Worm (Caenorhabditis elegans) whole organism, L2 larva: ENCODE results near the gene kcmf-1.

Experiments
- C34F6.9 ChIP-seq: fragments of 150-350 bp; optimal IDR thresholded peaks from 2 replicates; lab custom pipeline; 2014; ENCODE audit warnings: missing biosample characterization, missing genetic modification characterization
- F13H6.1 ChIP-seq: sonication (generic microtip); optimal IDR thresholded peaks from 2 replicates; lab custom pipeline; 2016; ENCODE audit warnings: missing genetic modification characterization, missing compliant biosample characterization
- ZK546.5 ChIP-seq: sonication (generic microtip); optimal IDR thresholded peaks from 2 replicates; lab custom pipeline; 2017; ENCODE audit warnings: missing biosample characterization, missing genetic modification characterization
- aly-2 ChIP-seq: fragments of 150-350 bp; optimal IDR thresholded peaks from 2 replicates; lab custom pipeline; 2014; ENCODE audit warnings: missing biosample characterization, missing genetic modification characterization
- ceh-16 ChIP-seq: fragments of 150-350 bp; optimal IDR thresholded peaks from 2 replicates; lab custom pipeline; 2014; ENCODE audit warnings: missing biosample characterization, missing genetic modification characterization
- crh-2 ChIP-seq: sonication (generic microtip); optimal IDR thresholded peaks from 2 replicates; lab custom pipeline; 2017; ENCODE audit warnings: missing biosample characterization, missing genetic modification characterization
- egl-27 ChIP-seq: sonication (generic microtip); optimal IDR thresholded peaks from 3 replicates; lab custom pipeline; 2017; ENCODE audit warnings: missing biosample characterization, missing genetic modification reagents, missing genetic modification characterization
- elt-1 ChIP-seq: fragments of 150-350 bp; optimal IDR thresholded peaks from 2 replicates; lab custom pipeline; 2014; ENCODE audit warnings: missing biosample characterization, missing genetic modification characterization
- elt-3 ChIP-seq: sonication (generic microtip); optimal IDR thresholded peaks from 2 replicates; lab custom pipeline; 2017; ENCODE audit warnings: missing biosample characterization, missing genetic modification characterization
- fos-1 ChIP-seq: fragments of 150-350 bp; optimal IDR thresholded peaks from 2 replicates; lab custom pipeline; 2014; ENCODE audit warnings: missing biosample characterization, missing genetic modification characterization
- gmeb-1 ChIP-seq: fragments of 150-350 bp; optimal IDR thresholded peaks from 2 replicates; lab custom pipeline; 2014; ENCODE audit warnings: missing biosample characterization, missing genetic modification characterization
- lin-11 ChIP-seq: fragments of 150-350 bp; sonication (generic microtip); optimal IDR thresholded peaks from 2 replicates; lab custom pipeline; 2014; ENCODE audit warnings: missing biosample characterization, missing genetic modification characterization, inconsistent platforms, mixed read lengths
- lin-13 ChIP-seq: fragments of 150-350 bp; optimal IDR thresholded peaks from 2 replicates; lab custom pipeline; 2014; ENCODE audit warnings: missing biosample characterization, missing genetic modification reagents, missing genetic modification characterization
- lin-39 ChIP-seq: fragments of 150-350 bp; optimal IDR thresholded peaks from 2 replicates; lab custom pipeline; 2014; ENCODE audit warnings: missing biosample characterization, missing genetic modification reagents, missing genetic modification characterization
- lsy-2 ChIP-seq, 2 experiments: fragments of 150-350 bp in 1 of 2; sonication (generic microtip) in 1 of 2; optimal IDR thresholded peaks; 2 replicates each; lab custom pipeline; 2014 to 2017; ENCODE audit warnings: missing biosample characterization in 2 of 2, missing genetic modification characterization in 2 of 2
- mab-5 ChIP-seq: fragments of 150-350 bp; optimal IDR thresholded peaks from 2 replicates; lab custom pipeline; 2014; ENCODE audit warnings: missing biosample characterization, missing genetic modification characterization
- mbf-1 ChIP-seq: sonication (generic microtip); optimal IDR thresholded peaks from 2 replicates; lab custom pipeline; 2017; ENCODE audit warnings: missing biosample characterization, missing genetic modification characterization
- mdl-1 ChIP-seq, 2 experiments: fragments of 150-350 bp in 1 of 2; sonication (generic microtip) in 1 of 2; optimal IDR thresholded peaks; 2 replicates each; lab custom pipeline; 2017; ENCODE audit warnings: missing biosample characterization in 2 of 2, missing genetic modification characterization in 2 of 2
- nhr-10 ChIP-seq: sonication (generic microtip); optimal IDR thresholded peaks from 2 replicates; lab custom pipeline; 2017; ENCODE audit warnings: missing biosample characterization, missing genetic modification characterization
- nhr-11 ChIP-seq: fragments of 150-350 bp; optimal IDR thresholded peaks from 2 replicates; lab custom pipeline; 2014; ENCODE audit warnings: missing biosample characterization, missing genetic modification characterization
- nhr-129 ChIP-seq: fragments of 150-350 bp; optimal IDR thresholded peaks from 2 replicates; lab custom pipeline; 2014; ENCODE audit warnings: missing biosample characterization, missing genetic modification characterization
- nhr-21 ChIP-seq: fragments of 150-350 bp; optimal IDR thresholded peaks from 2 replicates; lab custom pipeline; 2014; ENCODE audit warnings: missing biosample characterization, missing genetic modification characterization
- nhr-23 ChIP-seq: fragments of 150-350 bp; optimal IDR thresholded peaks from 2 replicates; lab custom pipeline; 2014; ENCODE audit warnings: missing biosample characterization, missing genetic modification reagents, missing genetic modification characterization
- nhr-237 ChIP-seq: fragments of 150-350 bp; optimal IDR thresholded peaks from 2 replicates; lab custom pipeline; 2014; ENCODE audit warnings: missing biosample characterization, missing genetic modification characterization
- nhr-25 ChIP-seq: fragments of 150-350 bp; sonication (generic microtip); optimal IDR thresholded peaks from 3 replicates; lab custom pipeline; 2014; ENCODE audit warnings: missing biosample characterization, missing genetic modification characterization
- nhr-6 ChIP-seq: fragments of 150-350 bp; optimal IDR thresholded peaks from 2 replicates; lab custom pipeline; 2014; ENCODE audit warnings: missing biosample characterization, missing genetic modification characterization
- nhr-77 ChIP-seq: fragments of 150-350 bp; optimal IDR thresholded peaks from 2 replicates; lab custom pipeline; 2014; ENCODE audit warnings: missing biosample characterization, missing genetic modification characterization
- sem-4 ChIP-seq: fragments of 150-350 bp; optimal IDR thresholded peaks from 2 replicates; lab custom pipeline; 2014; ENCODE audit warnings: missing biosample characterization, missing genetic modification reagents, missing genetic modification characterization
- skn-1 ChIP-seq: sonication (generic microtip); optimal IDR thresholded peaks from 2 replicates; lab custom pipeline; 2017; ENCODE audit warnings: missing biosample characterization, missing genetic modification characterization
- sma-3 ChIP-seq: sonication (generic microtip); optimal IDR thresholded peaks from 2 replicates; lab custom pipeline; 2016; ENCODE audit warnings: missing genetic modification reagents, missing genetic modification characterization, missing compliant biosample characterization
- sma-9 ChIP-seq, 2 experiments: fragments of 150-350 bp in 1 of 2; sonication (generic microtip) in 1 of 2; optimal IDR thresholded peaks; 2 replicates each; lab custom pipeline; 2014 to 2016; ENCODE audit warnings: missing genetic modification characterization in 2 of 2, mild to moderate bottlenecking in 1 of 2, missing biosample characterization in 1 of 2, missing compliant biosample characterization in 1 of 2, missing genetic modification reagents in 1 of 2, moderate library complexity in 1 of 2
- snpc-4 ChIP-seq: fragments of 150-350 bp; optimal IDR thresholded peaks from 2 replicates; lab custom pipeline; 2014; ENCODE audit warnings: missing biosample characterization, missing genetic modification characterization
- unc-55 ChIP-seq: fragments of 150-350 bp; sonication (generic microtip); optimal IDR thresholded peaks from 3 replicates; lab custom pipeline; 2014; ENCODE audit warnings: missing biosample characterization, missing genetic modification reagents, missing genetic modification characterization
- unc-62 ChIP-seq: fragments of 150-350 bp; optimal IDR thresholded peaks from 2 replicates; lab custom pipeline; 2014; ENCODE audit warnings: missing biosample characterization, missing genetic modification reagents, missing genetic modification characterization
- zag-1 ChIP-seq: fragments of 150-350 bp; optimal IDR thresholded peaks from 2 replicates; lab custom pipeline; 2014; ENCODE audit warnings: missing biosample characterization, missing genetic modification characterization
- ztf-1 ChIP-seq: fragments of 200-800 bp; sonication (Bioruptor generic); conservative IDR thresholded peaks from 2 replicates; pipeline ENCODE4 v1.3.6; 2022; ENCODE audit warnings: missing genetic modification characterization, missing compliant biosample characterization
- ztf-4 ChIP-seq: fragments of 150-350 bp; optimal IDR thresholded peaks from 2 replicates; lab custom pipeline; 2014; ENCODE audit warnings: missing biosample characterization, missing genetic modification characterization

kcmf-1 gene

ce11 chrIII:7854494-7855184, 25.4 kb downstream of the kcmf-1 start, which contains the start of gene rpl-35 (continued):
- TF ChIP-seq mab-5 (tag; lab: Kevin White, UChicago) (peak; percentile 98), lin-11 (tag; lab: Kevin White, UChicago) (peak; percentile 100), nhr-23 (tag; lab: Kevin White, UChicago) (peak; percentile 15), sem-4 (tag; lab: Kevin White, UChicago) (peak; percentile 100), sma-9 (GFP tag; optimal IDR thresholded peaks at IDR 0.05; lab: Kevin White, UChicago) (peak; percentile 99), sma-9 (tag; optimal IDR thresholded peaks at IDR 0.05; lab: Kevin White, UChicago) (peak; percentile 16), mbf-1 (peak; percentile 66), nhr-10 (peak; percentile 94), nhr-77 (tag; lab: Kevin White, UChicago) (peak; percentile 94)
- TF ChIP-seq, all 48 proteins: peak for 45

- TF ChIP-seq ztf-4 (tag; lab: Kevin White, UChicago) (no peak), mbf-1 (no peak), aly-2 (no peak), nhr-23 (tag; lab: Kevin White, UChicago) (no peak), gmeb-1 (tag; lab: Kevin White, UChicago) (no peak), nhr-21 (tag; lab: Kevin White, UChicago) (no peak), elt-3 (no peak), F13H6.1 (tag; lab: Kevin White, UChicago) (no peak), unc-62 (GFP tag; lab: Kevin White, UChicago) (no peak), skn-1 (tag; lab: Kevin White, UChicago) (no peak), egl-27 (tag; lab: Kevin White, UChicago) (no peak)
- TF ChIP-seq, all 48 proteins: peak for 0
Measured at ce11 chrIII:7855468-7855867, 26.3 kb downstream of the kcmf-1 start.

- no peak for TF ChIP-seq sma-3 (GFP tag; lab: Kevin White, UChicago)
- no peak for TF ChIP-seq lin-11 (tag; lab: Kevin White, UChicago)
- no peak for TF ChIP-seq unc-62 (GFP tag; lab: Kevin White, UChicago)
- TF ChIP-seq lin-39 = no peak
- no peak for TF ChIP-seq elt-1
- no peak for TF ChIP-seq ztf-1 (GFP tag; lab: Robert Waterston, UW)
- TF ChIP-seq C34F6.9 (tag; lab: Kevin White, UChicago) = no peak
- no peak for TF ChIP-seq mbf-1
- no peak for TF ChIP-seq nhr-237 (tag; lab: Kevin White, UChicago)
- TF ChIP-seq nhr-6 (tag; lab: Kevin White, UChicago) = no peak
- no peak for TF ChIP-seq sma-9 (GFP tag; optimal IDR thresholded peaks at IDR 0.05; lab: Kevin White, UChicago)
- no peak for TF ChIP-seq sma-9 (tag; optimal IDR thresholded peaks at IDR 0.05; lab: Kevin White, UChicago)
- TF ChIP-seq nhr-25 (tag; lab: Kevin White, UChicago) = no peak
- TF ChIP-seq skn-1 (tag; lab: Kevin White, UChicago) = no peak
- TF ChIP-seq mdl-1 (tag; optimal IDR thresholded peaks at IDR 0.05; lab: Kevin White, UChicago) = no peak
- TF ChIP-seq crh-2 (tag; lab: Kevin White, UChicago) = no peak
Measured at ce11 chrIII:7857142-7857541, 27.9 kb downstream of the kcmf-1 start, which contains the start of gene tag-307. Gene tag-307, minus strand, starts transcription at chrIII:7857242.

ce11 chrIII:7858407-7859029, 29.3 kb downstream of the kcmf-1 start, which contains the start of the genes coq-5 and ufm-1:
Gene coq-5, minus strand, starts transcription at chrIII:7858457.
Gene ufm-1, plus strand, starts transcription at chrIII:7858979.
- TF ChIP-seq C34F6.9 (tag; lab: Kevin White, UChicago) (peak; percentile 56), lsy-2 (tag; optimal IDR thresholded peaks at IDR 0.05; lab: Kevin White, UChicago) (peak in 1 of 2 experiments; percentile 43), sma-3 (GFP tag; lab: Kevin White, UChicago) (peak; percentile 18), ceh-16 (tag; lab: Kevin White, UChicago) (no peak), crh-2 (tag; lab: Kevin White, UChicago) (peak; percentile 7)

DNA sequence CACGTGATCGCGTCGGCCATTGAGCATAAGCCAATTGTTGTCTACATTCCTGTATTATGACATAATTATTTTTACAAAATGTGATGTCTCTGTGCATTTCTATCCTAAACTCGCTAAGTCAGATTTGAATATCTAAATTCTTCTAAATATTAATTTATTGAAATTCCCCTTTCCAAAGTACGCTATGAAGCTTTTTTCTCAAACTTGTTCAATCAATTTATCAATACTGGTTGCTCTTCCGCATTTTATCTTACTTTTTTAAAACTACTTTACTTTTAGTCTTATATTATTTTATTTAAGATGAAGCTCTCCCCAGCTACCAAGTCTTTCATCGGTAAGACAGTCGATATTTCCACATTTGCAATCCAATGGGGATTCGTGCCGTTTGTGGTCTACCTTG, 30.1 kb downstream of the kcmf-1 start, which contains the start of gene tomm-7:
Gene tomm-7, plus strand, starts transcription at position 301 of the 400 bp plus-strand sequence.
- TF ChIP-seq gmeb-1 (tag; lab: Kevin White, UChicago) = no peak
- TF ChIP-seq lin-13 (GFP tag; lab: Kevin White, UChicago) = no peak
- no peak for TF ChIP-seq nhr-129 (tag; lab: Kevin White, UChicago)
- TF ChIP-seq elt-1 = no peak
- TF ChIP-seq fos-1 (tag; lab: Kevin White, UChicago) = no peak
- TF ChIP-seq ZK546.5 (tag; lab: Kevin White, UChicago) = no peak
- TF ChIP-seq ceh-16 (tag; lab: Kevin White, UChicago) = no peak
- no peak for TF ChIP-seq crh-2 (tag; lab: Kevin White, UChicago)
- no peak for TF ChIP-seq C34F6.9 (tag; lab: Kevin White, UChicago)
- TF ChIP-seq nhr-11 (tag; lab: Kevin White, UChicago) = no peak
- TF ChIP-seq unc-55 (GFP tag; lab: Kevin White, UChicago) = no peak
- no peak for TF ChIP-seq mdl-1 (tag; optimal IDR thresholded peaks at IDR 0.05; lab: Kevin White, UChicago)
- no peak for TF ChIP-seq zag-1 (tag; lab: Kevin White, UChicago)
- TF ChIP-seq snpc-4 (tag; lab: Kevin White, UChicago) = no peak
- no peak for TF ChIP-seq skn-1 (tag; lab: Kevin White, UChicago)
- no peak for TF ChIP-seq elt-3
- no peak for TF ChIP-seq ztf-1 (GFP tag; lab: Robert Waterston, UW)
